Worm (Caenorhabditis elegans) whole organism, late embryonic: ENCODE measurements around the gene cash-1.

Experiments
- C38D4.7 ChIP-seq: fragments of 200-800 bp; sonication (Bioruptor generic); optimal IDR thresholded peaks from 2 replicates; lab custom pipeline; 2018; ENCODE audit warnings: mild to moderate bottlenecking, missing genetic modification characterization, moderate library complexity, missing compliant biosample characterization
- K02D7.2 ChIP-seq: sonication (generic microtip); optimal IDR thresholded peaks from 2 replicates; lab custom pipeline; 2017; ENCODE audit warnings: mild to moderate bottlenecking, missing genetic modification characterization, missing compliant biosample characterization
- ceh-14 ChIP-seq: sonication (generic microtip); optimal IDR thresholded peaks from 2 replicates; lab custom pipeline; 2016; ENCODE audit warnings: missing genotype, missing genetic modification characterization, missing compliant biosample characterization
- ceh-18 ChIP-seq: sonication (generic microtip); optimal IDR thresholded peaks from 2 replicates; lab custom pipeline; 2016; ENCODE audit warnings: missing genetic modification characterization, missing compliant biosample characterization
- ceh-2 ChIP-seq: sonication (generic microtip); optimal IDR thresholded peaks from 2 replicates; lab custom pipeline; 2016; ENCODE audit warnings: missing genotype, missing genetic modification characterization, missing compliant biosample characterization
- ceh-22 ChIP-seq: sonication (generic microtip); optimal IDR thresholded peaks from 2 replicates; lab custom pipeline; 2017; ENCODE audit warnings: missing biosample characterization, missing genetic modification characterization
- ceh-30 ChIP-seq: fragments of 150-350 bp; optimal IDR thresholded peaks from 2 replicates; lab custom pipeline; 2014; ENCODE audit warnings: missing biosample characterization, missing genetic modification characterization
- ceh-31 ChIP-seq: sonication (generic microtip); optimal IDR thresholded peaks from 2 replicates; lab custom pipeline; 2016; ENCODE audit warnings: missing genetic modification characterization, missing compliant biosample characterization
- ceh-45 ChIP-seq: fragments of 200-800 bp; sonication (Bioruptor generic); IDR thresholded peaks from 2 replicates; pipeline ENCODE4 v1.3.6; 2022; ENCODE audit warnings: missing genetic modification reagents, missing genetic modification characterization, missing compliant biosample characterization
- ceh-48 ChIP-seq: sonication (generic microtip); optimal IDR thresholded peaks from 2 replicates; lab custom pipeline; 2016; ENCODE audit warnings: missing genetic modification characterization, inconsistent platforms, missing compliant biosample characterization
- che-1 ChIP-seq: sonication (generic microtip); optimal IDR thresholded peaks from 2 replicates; lab custom pipeline; 2016; ENCODE audit warnings: mild to moderate bottlenecking, missing genetic modification characterization, missing compliant biosample characterization
- dmd-4 ChIP-seq: sonication (generic microtip); optimal IDR thresholded peaks from 2 replicates; lab custom pipeline; 2016; ENCODE audit warnings: borderline replicate concordance, missing genetic modification characterization, missing compliant biosample characterization
- elt-4 ChIP-seq: sonication (generic microtip); optimal IDR thresholded peaks from 2 replicates; lab custom pipeline; 2016; ENCODE audit warnings: missing genetic modification characterization, missing compliant biosample characterization
- ets-4 ChIP-seq: sonication (generic microtip); optimal IDR thresholded peaks from 2 replicates; lab custom pipeline; 2016; ENCODE audit warnings: missing genetic modification characterization, missing compliant biosample characterization
- fax-1 ChIP-seq: sonication (generic microtip); optimal IDR thresholded peaks from 2 replicates; lab custom pipeline; 2016; ENCODE audit warnings: missing genotype, missing genetic modification characterization, missing compliant biosample characterization
- fkh-6 ChIP-seq: sonication (generic microtip); optimal IDR thresholded peaks from 2 replicates; lab custom pipeline; 2016; ENCODE audit warnings: missing genetic modification characterization, missing compliant biosample characterization
- gmeb-2 ChIP-seq: sonication (generic microtip); optimal IDR thresholded peaks from 2 replicates; lab custom pipeline; 2016; ENCODE audit warnings: missing genetic modification characterization, inconsistent platforms, missing compliant biosample characterization
- hlh-15 ChIP-seq: sonication (generic microtip); optimal IDR thresholded peaks from 2 replicates; lab custom pipeline; 2016; ENCODE audit warnings: missing genetic modification characterization, missing compliant biosample characterization
- hlh-30 ChIP-seq: sonication (generic microtip); optimal IDR thresholded peaks from 2 replicates; lab custom pipeline; 2017; ENCODE audit warnings: antibody characterized with exemption, missing genetic modification characterization, missing compliant biosample characterization; ENCODE audit not compliant: insufficient read depth
- hlh-6 ChIP-seq: sonication (generic microtip); optimal IDR thresholded peaks from 2 replicates; lab custom pipeline; 2016; ENCODE audit warnings: missing genotype, missing genetic modification characterization, missing compliant biosample characterization
- hlh-8 ChIP-seq: sonication (generic microtip); optimal IDR thresholded peaks from 2 replicates; lab custom pipeline; 2016; ENCODE audit warnings: missing genotype, missing genetic modification characterization, missing compliant biosample characterization
- lim-6 ChIP-seq: sonication (generic microtip); optimal IDR thresholded peaks from 2 replicates; lab custom pipeline; 2016; ENCODE audit warnings: missing genetic modification characterization, missing compliant biosample characterization
- lin-11 ChIP-seq: fragments of 200-800 bp; sonication (Bioruptor generic); optimal IDR thresholded peaks from 2 replicates; lab custom pipeline; 2018; ENCODE audit warnings: mild to moderate bottlenecking, missing genetic modification characterization, missing compliant biosample characterization
- nfya-1 ChIP-seq: sonication (generic microtip); optimal IDR thresholded peaks from 2 replicates; lab custom pipeline; 2017; ENCODE audit warnings: missing genetic modification characterization, mild to moderate bottlenecking, missing compliant biosample characterization, antibody characterized with exemption, moderate library complexity
- npax-4 ChIP-seq: sonication (generic microtip); optimal IDR thresholded peaks from 2 replicates; lab custom pipeline; 2016; ENCODE audit warnings: missing genetic modification characterization, missing compliant biosample characterization
- pat-9 ChIP-seq: fragments of 200-800 bp; sonication (Bioruptor generic); optimal IDR thresholded peaks from 2 replicates; lab custom pipeline; 2018; ENCODE audit warnings: mild to moderate bottlenecking, missing genetic modification characterization, moderate library complexity, missing compliant biosample characterization
- pha-2 ChIP-seq: sonication (generic microtip); optimal IDR thresholded peaks from 2 replicates; lab custom pipeline; 2017; ENCODE audit warnings: mild to moderate bottlenecking, missing genetic modification characterization, missing compliant biosample characterization
- pros-1 ChIP-seq: fragments of 150-350 bp; optimal IDR thresholded peaks from 2 replicates; lab custom pipeline; 2014; ENCODE audit warnings: missing biosample characterization, missing genetic modification reagents, missing genetic modification characterization
- ref-2 ChIP-seq: sonication (generic microtip); optimal IDR thresholded peaks from 2 replicates; lab custom pipeline; 2016; ENCODE audit warnings: missing genetic modification characterization, missing compliant biosample characterization
- rnt-1 ChIP-seq: sonication (generic microtip); optimal IDR thresholded peaks from 2 replicates; lab custom pipeline; 2016; ENCODE audit warnings: missing genetic modification characterization, missing compliant biosample characterization
- sdc-2 ChIP-seq: sonication (generic microtip); optimal IDR thresholded peaks from 2 replicates; lab custom pipeline; 2016; ENCODE audit warnings: missing genotype, missing genetic modification characterization, missing compliant biosample characterization
- sox-2 ChIP-seq: fragments of 200-800 bp; sonication (Bioruptor generic); IDR thresholded peaks from 2 replicates; pipeline ENCODE4 v1.3.6; 2022; ENCODE audit warnings: missing genetic modification reagents, missing genetic modification characterization, missing compliant biosample characterization
- tbx-2 ChIP-seq: sonication (generic microtip); optimal IDR thresholded peaks from 2 replicates; lab custom pipeline; 2016; ENCODE audit warnings: missing genetic modification characterization, missing compliant biosample characterization
- unc-3 ChIP-seq, 2 experiments: fragments of 200-800 bp in 1 of 2; sonication (Bioruptor generic) in 1 of 2; sonication (generic microtip) in 1 of 2; conservative IDR thresholded peaks in 1 of 2; optimal IDR thresholded peaks in 1 of 2; 2 replicates each; pipeline versions ENCODE4 v1.3.6 to Lab custom; 2016 to 2022; ENCODE audit warnings: missing compliant biosample characterization in 2 of 2, missing genetic modification characterization in 2 of 2, missing genetic modification reagents in 1 of 2
- unc-55 ChIP-seq: sonication (generic microtip); optimal IDR thresholded peaks from 2 replicates; lab custom pipeline; 2017; ENCODE audit warnings: missing biosample characterization, missing genetic modification reagents, missing genetic modification characterization
- zip-5 ChIP-seq: sonication (generic microtip); optimal IDR thresholded peaks from 2 replicates; lab custom pipeline; 2016; ENCODE audit warnings: missing genetic modification characterization, missing compliant biosample characterization
- ztf-16 ChIP-seq: sonication (generic microtip); optimal IDR thresholded peaks from 2 replicates; lab custom pipeline; 2017; ENCODE audit warnings: missing genetic modification characterization, missing compliant biosample characterization

Gene cash-1

DNA sequence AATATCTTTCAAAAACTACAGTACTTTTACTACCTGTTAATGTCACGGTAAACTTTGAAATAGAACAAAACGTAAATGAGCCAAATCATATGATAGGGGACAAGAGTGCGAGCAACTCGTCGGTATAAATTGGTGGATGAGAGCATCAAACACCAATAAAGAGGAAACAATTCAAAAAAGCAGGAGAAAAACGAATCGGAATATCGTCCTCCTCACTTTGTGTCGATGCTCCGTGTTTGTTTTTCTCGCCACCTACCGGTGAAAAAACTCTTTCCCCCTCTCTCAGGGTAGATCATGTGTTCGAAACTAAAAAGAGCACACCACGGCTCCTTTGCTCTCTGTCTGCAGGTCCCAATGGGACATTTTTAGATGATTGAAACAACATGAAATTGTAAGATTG is 34.0 kb upstream of the cash-1 start:
- TF ChIP-seq ceh-48 (tag; lab: Kevin White, UChicago) = no peak
- no peak for TF ChIP-seq sdc-2 (tag; lab: Kevin White, UChicago)
- TF ChIP-seq ets-4 (tag; lab: Kevin White, UChicago) = no peak
- no peak for TF ChIP-seq sox-2 (GFP tag; lab: Robert Waterston, UW)
- TF ChIP-seq fkh-6 (tag; lab: Kevin White, UChicago) = no peak

ce11 chrV:10332012-10332411 is 30.0 kb upstream of the cash-1 start, which contains the start of gene crm-1:
TSS of gene crm-1 (minus strand) at chrV:10332112.
- TF ChIP-seq lin-11 (tag; lab: Kevin White, UChicago) (no peak), npax-4 (no peak), ceh-45 (no peak), unc-3 (GFP tag; conservative IDR thresholded peaks at IDR 0.05; lab: Robert Waterston, UW) (no peak), unc-3 (tag; optimal IDR thresholded peaks at IDR 0.05; lab: Kevin White, UChicago) (no peak)

ce11 chrV:10333843-10334242 is 28.2 kb upstream of the cash-1 start:
- TF ChIP-seq che-1 (tag; lab: Kevin White, UChicago) (no peak), gmeb-2 (tag; lab: Kevin White, UChicago) (no peak), ceh-30 (tag; lab: Kevin White, UChicago) (no peak), ref-2 (tag; lab: Kevin White, UChicago) (no peak), zip-5 (tag; lab: Kevin White, UChicago) (no peak), ztf-16 (tag; lab: Kevin White, UChicago) (no peak), nfya-1 (no peak), dmd-4 (tag; lab: Kevin White, UChicago) (no peak), ceh-22 (no peak), ceh-31 (tag; lab: Kevin White, UChicago) (no peak), rnt-1 (no peak), sox-2 (GFP tag; lab: Robert Waterston, UW) (no peak), unc-55 (no peak), pha-2 (no peak), pat-9 (tag; lab: Kevin White, UChicago) (no peak), lim-6 (tag; lab: Kevin White, UChicago) (no peak), npax-4 (no peak), sdc-2 (tag; lab: Kevin White, UChicago) (no peak), hlh-30 (tag; lab: Kevin White, UChicago) (no peak)

DNA sequence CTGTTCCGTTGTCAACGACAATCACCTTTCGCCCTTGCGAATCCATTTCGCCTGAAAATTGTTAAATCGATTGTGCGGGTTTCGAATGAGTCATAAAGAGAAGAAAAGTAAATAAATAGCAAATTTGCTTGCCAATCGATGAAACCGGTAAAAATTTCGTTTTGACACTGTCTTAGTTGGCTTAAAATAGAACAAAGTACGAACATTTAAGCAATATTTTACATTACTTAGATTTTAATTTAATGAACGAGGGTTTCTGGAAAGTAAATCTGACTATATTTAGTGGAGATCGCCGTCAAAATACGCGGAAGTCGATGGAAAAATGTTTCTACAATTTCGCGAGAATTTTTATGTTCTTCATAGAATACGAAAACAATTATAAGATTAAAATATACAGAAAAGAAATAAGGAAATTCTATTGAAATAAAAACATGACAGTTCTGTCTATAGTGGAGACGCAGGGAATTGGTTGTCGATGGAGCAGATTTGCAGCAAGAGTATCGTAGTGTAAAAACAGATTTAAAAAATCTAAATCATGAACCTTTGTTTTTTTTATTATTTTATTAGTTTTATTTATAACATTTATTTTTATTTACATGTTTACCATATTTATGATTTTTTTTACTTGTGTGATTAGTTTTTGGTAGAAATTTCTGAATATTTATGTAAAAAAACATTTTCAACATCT is 23.6 kb upstream of the cash-1 start, which contains the start of gene arx-2:
TSS of gene arx-2 (minus strand) at position 51 of the 688 bp plus-strand sequence.
- TF ChIP-seq pros-1 (tag; lab: Kevin White, UChicago) = no peak
- no peak for TF ChIP-seq tbx-2
- no peak for TF ChIP-seq ceh-2 (tag; lab: Kevin White, UChicago)
- TF ChIP-seq ceh-48 (tag; lab: Kevin White, UChicago) = no peak
- no peak for TF ChIP-seq ceh-45
- no peak for TF ChIP-seq ceh-14 (tag; lab: Kevin White, UChicago)
- no peak for TF ChIP-seq C38D4.7

- TF ChIP-seq ztf-16 (tag; lab: Kevin White, UChicago) (no peak), che-1 (tag; lab: Kevin White, UChicago) (no peak), sdc-2 (tag; lab: Kevin White, UChicago) (no peak), hlh-8 (tag; lab: Kevin White, UChicago) (no peak), hlh-15 (tag; lab: Kevin White, UChicago) (no peak), elt-4 (tag; lab: Kevin White, UChicago) (no peak), npax-4 (no peak), fax-1 (tag; lab: Kevin White, UChicago) (no peak), unc-3 (GFP tag; conservative IDR thresholded peaks at IDR 0.05; lab: Robert Waterston, UW) (no peak), unc-3 (tag; optimal IDR thresholded peaks at IDR 0.05; lab: Kevin White, UChicago) (no peak), hlh-6 (tag; lab: Kevin White, UChicago) (no peak), ceh-45 (no peak), ceh-18 (tag; lab: Kevin White, UChicago) (no peak), K02D7.2 (tag; lab: Kevin White, UChicago) (no peak)
Observed at ce11 chrV:10339200-10339599, 22.9 kb upstream of the cash-1 start, which contains the start of gene K07C5.2. TSS of gene K07C5.2 (plus strand) at chrV:10339500.
